Worm (Caenorhabditis elegans) whole organism, L4 larva: ENCODE results near the gene C13A2.7.

ENCODE experiments used
- F37D6.2 ChIP-seq: sonication (generic microtip); optimal IDR thresholded peaks from 2 replicates; lab custom pipeline; 2016; ENCODE audit warnings: mild to moderate bottlenecking, missing genetic modification characterization, missing compliant biosample characterization
- F44E2.7 ChIP-seq: fragments of 200-800 bp; sonication (Bioruptor generic); IDR thresholded peaks from 2 replicates; pipeline ENCODE4 v2.1.2; 2022; ENCODE audit warnings: missing genetic modification characterization, missing compliant biosample characterization
- R02D3.7 ChIP-seq: fragments of 150-350 bp; sonication (generic microtip); optimal IDR thresholded peaks from 3 replicates; lab custom pipeline; 2014; ENCODE audit warnings: missing biosample characterization, missing genetic modification characterization
- T20F7.1 ChIP-seq: fragments of 200-800 bp; sonication (Bioruptor generic); optimal IDR thresholded peaks from 2 replicates; lab custom pipeline; 2018; ENCODE audit warnings: mild to moderate bottlenecking, missing genetic modification characterization, missing compliant biosample characterization
- T26A8.4 ChIP-seq: fragments of 200-800 bp; sonication (Bioruptor generic); IDR thresholded peaks from 2 replicates; pipeline ENCODE4 v1.3.6; 2022; ENCODE audit warnings: missing genetic modification characterization, missing compliant biosample characterization
- Y105C5A.15 ChIP-seq: fragments of 200-800 bp; sonication (Bioruptor generic); IDR thresholded peaks from 2 replicates; pipeline ENCODE4 v1.3.6; 2022; ENCODE audit warnings: missing genetic modification characterization, missing compliant biosample characterization
- ZK337.2 ChIP-seq: fragments of 200-800 bp; sonication (Bioruptor generic); IDR thresholded peaks from 2 replicates; pipeline ENCODE4 v1.3.6; 2022; ENCODE audit warnings: missing genetic modification reagents, missing genetic modification characterization, missing compliant biosample characterization
- ama-1 ChIP-seq: fragments of 150-350 bp; optimal IDR thresholded peaks from 2 replicates; lab custom pipeline; 2014; ENCODE audit warnings: inconsistent platforms, mixed read lengths
- arid-1 ChIP-seq: fragments of 200-800 bp; sonication (Bioruptor generic); conservative IDR thresholded peaks from 2 replicates; pipeline ENCODE4 v1.3.6; 2022; ENCODE audit warnings: missing genetic modification reagents, missing genetic modification characterization, missing compliant biosample characterization
- ceh-44 ChIP-seq: fragments of 200-800 bp; sonication (Bioruptor generic); IDR thresholded peaks from 2 replicates; pipeline ENCODE4 v1.3.6; 2022; ENCODE audit warnings: missing genetic modification reagents, missing genetic modification characterization, missing compliant biosample characterization
- ces-1 ChIP-seq: fragments of 150-350 bp; sonication (generic microtip); optimal IDR thresholded peaks from 4 replicates; lab custom pipeline; 2014; ENCODE audit warnings: missing biosample characterization, missing genetic modification reagents, missing genetic modification characterization
- cey-2 ChIP-seq: sonication (generic microtip); optimal IDR thresholded peaks from 3 replicates; lab custom pipeline; 2017; ENCODE audit warnings: missing genetic modification characterization, mild to moderate bottlenecking, missing compliant biosample characterization, antibody characterized with exemption, borderline replicate concordance; ENCODE audit not compliant: insufficient read depth
- ctbp-1 ChIP-seq: fragments of 200-800 bp; sonication (Bioruptor generic); IDR thresholded peaks from 2 replicates; pipeline ENCODE4 v1.3.6; 2022; ENCODE audit warnings: missing genetic modification reagents, missing genetic modification characterization, missing compliant biosample characterization
- daf-16 ChIP-seq, 3 experiments: sonication (generic microtip); optimal IDR thresholded peaks; 2 replicates each; lab custom pipeline; 2016 to 2017; ENCODE audit warnings: missing genetic modification characterization in 3 of 3, missing genetic modification reagents in 3 of 3, mild to moderate bottlenecking in 2 of 3, missing compliant biosample characterization in 2 of 3, missing biosample characterization in 1 of 3, moderate library complexity in 1 of 3
- daf-19 ChIP-seq: fragments of 200-800 bp; sonication (Bioruptor generic); conservative IDR thresholded peaks from 2 replicates; pipeline ENCODE4 v1.3.6; 2022; ENCODE audit warnings: missing genetic modification characterization, missing compliant biosample characterization
- daf-8 ChIP-seq: fragments of 200-800 bp; sonication (Bioruptor generic); IDR thresholded peaks from 2 replicates; pipeline ENCODE4 v1.3.6; 2022; ENCODE audit warnings: missing genetic modification characterization, missing compliant biosample characterization
- dmd-6 ChIP-seq: fragments of 200-800 bp; sonication (Bioruptor generic); IDR thresholded peaks from 2 replicates; pipeline ENCODE4 v1.3.6; 2022; ENCODE audit warnings: missing genetic modification reagents, missing genetic modification characterization, missing compliant biosample characterization
- dmd-9 ChIP-seq: fragments of 200-800 bp; sonication (Bioruptor generic); IDR thresholded peaks from 2 replicates; pipeline ENCODE4 v1.3.6; 2022; ENCODE audit warnings: missing genetic modification reagents, missing genetic modification characterization, missing compliant biosample characterization
- dpl-1 ChIP-seq: fragments of 150-350 bp; optimal IDR thresholded peaks from 2 replicates; lab custom pipeline; 2014; ENCODE audit warnings: missing biosample characterization, missing genetic modification reagents, missing genetic modification characterization
- dve-1 ChIP-seq: sonication (generic microtip); optimal IDR thresholded peaks from 2 replicates; lab custom pipeline; 2017; ENCODE audit warnings: antibody characterized with exemption, mild to moderate bottlenecking, missing genetic modification characterization, missing compliant biosample characterization; ENCODE audit not compliant: insufficient read depth
- hif-1 ChIP-seq, 2 experiments: sonication (generic microtip); optimal IDR thresholded peaks; 2 replicates each; lab custom pipeline; 2016 to 2017; ENCODE audit warnings: missing compliant biosample characterization in 2 of 2, missing genetic modification characterization in 2 of 2, missing genetic modification reagents in 2 of 2, missing genotype in 2 of 2, mild to moderate bottlenecking in 1 of 2
- jun-1 ChIP-seq: fragments of 150-350 bp; optimal IDR thresholded peaks from 2 replicates; lab custom pipeline; 2014; ENCODE audit warnings: missing biosample characterization, missing genetic modification reagents, missing genetic modification characterization
- lim-7 ChIP-seq: fragments of 200-800 bp; sonication (Bioruptor generic); IDR thresholded peaks from 2 replicates; pipeline ENCODE4 v1.3.6; 2022; ENCODE audit warnings: missing genetic modification characterization, missing compliant biosample characterization
- lin-1 ChIP-seq: fragments of 200-800 bp; sonication (Bioruptor generic); IDR thresholded peaks from 2 replicates; pipeline ENCODE4 v1.3.6; 2022; ENCODE audit warnings: missing genetic modification reagents, missing genetic modification characterization, missing compliant biosample characterization
- lin-15B ChIP-seq: fragments of 150-350 bp; sonication (generic microtip); optimal IDR thresholded peaks from 3 replicates; lab custom pipeline; 2014; ENCODE audit warnings: missing biosample characterization, missing genetic modification characterization
- lin-39 ChIP-seq: fragments of 150-350 bp; optimal IDR thresholded peaks from 2 replicates; lab custom pipeline; 2014; ENCODE audit warnings: missing biosample characterization, missing genetic modification reagents, missing genetic modification characterization
- lir-3 ChIP-seq: sonication (generic microtip); optimal IDR thresholded peaks from 2 replicates; lab custom pipeline; 2016; ENCODE audit warnings: mild to moderate bottlenecking, missing genetic modification characterization, missing compliant biosample characterization
- lsy-2 ChIP-seq, 2 experiments: fragments of 150-350 bp in 1 of 2; sonication (generic microtip) in 1 of 2; optimal IDR thresholded peaks; 2 replicates each; lab custom pipeline; 2014 to 2017; ENCODE audit warnings: missing biosample characterization in 2 of 2, missing genetic modification characterization in 2 of 2
- madf-5 ChIP-seq, 2 experiments: fragments of 200-800 bp; sonication (Bioruptor generic); IDR thresholded peaks; 2 replicates each; pipeline ENCODE4 v1.3.6; 2022; ENCODE audit warnings: missing compliant biosample characterization in 2 of 2, missing genetic modification characterization in 2 of 2
- madf-9 ChIP-seq: fragments of 200-800 bp; sonication (Bioruptor generic); conservative IDR thresholded peaks from 2 replicates; pipeline ENCODE4 v1.3.6; 2022; ENCODE audit warnings: missing genetic modification reagents, missing genetic modification characterization, missing compliant biosample characterization
- mdl-1 ChIP-seq, 2 experiments: fragments of 150-350 bp in 1 of 2; sonication (generic microtip) in 1 of 2; optimal IDR thresholded peaks; 2 replicates each; lab custom pipeline; 2014 to 2017; ENCODE audit warnings: missing biosample characterization in 2 of 2, missing genetic modification characterization in 2 of 2
- mdt-29 ChIP-seq: fragments of 200-800 bp; sonication (Bioruptor generic); IDR thresholded peaks from 2 replicates; pipeline ENCODE4 v1.3.6; 2022; ENCODE audit warnings: missing genetic modification reagents, missing genetic modification characterization, missing compliant biosample characterization
- mep-1 ChIP-seq: fragments of 150-350 bp; sonication (generic microtip); optimal IDR thresholded peaks from 3 replicates; lab custom pipeline; 2014; ENCODE audit warnings: missing biosample characterization, missing genetic modification characterization
- mes-2 ChIP-seq: sonication (generic microtip); optimal IDR thresholded peaks from 2 replicates; lab custom pipeline; 2016; ENCODE audit warnings: missing genotype, mild to moderate bottlenecking, missing genetic modification characterization, missing compliant biosample characterization; ENCODE audit not compliant: poor library complexity, severe bottlenecking
- nhr-10 ChIP-seq: fragments of 150-350 bp; optimal IDR thresholded peaks from 2 replicates; lab custom pipeline; 2014; ENCODE audit warnings: missing biosample characterization, missing genetic modification characterization
- nhr-102 ChIP-seq: sonication (generic microtip); optimal IDR thresholded peaks from 2 replicates; lab custom pipeline; 2016; ENCODE audit warnings: mild to moderate bottlenecking, missing genetic modification characterization, moderate library complexity, missing compliant biosample characterization
- nhr-237 ChIP-seq: sonication (generic microtip); optimal IDR thresholded peaks from 2 replicates; lab custom pipeline; 2017; ENCODE audit warnings: missing biosample characterization, missing genetic modification characterization
- nhr-25 ChIP-seq: sonication (generic microtip); optimal IDR thresholded peaks from 2 replicates; lab custom pipeline; 2017; ENCODE audit warnings: missing genetic modification characterization, mild to moderate bottlenecking, missing compliant biosample characterization, antibody characterized with exemption, moderate library complexity, borderline replicate concordance; ENCODE audit not compliant: insufficient read depth
- nhr-28 ChIP-seq: fragments of 150-350 bp; optimal IDR thresholded peaks from 2 replicates; lab custom pipeline; 2014; ENCODE audit warnings: missing biosample characterization, missing genetic modification characterization
- nhr-42 ChIP-seq: fragments of 200-800 bp; sonication (Bioruptor generic); IDR thresholded peaks from 2 replicates; pipeline ENCODE4 v1.3.6; 2022; ENCODE audit warnings: missing genetic modification characterization, missing compliant biosample characterization
- php-3 ChIP-seq: fragments of 200-800 bp; sonication (Bioruptor generic); IDR thresholded peaks from 2 replicates; pipeline ENCODE4 v1.3.6; 2022; ENCODE audit warnings: missing genetic modification reagents, missing genetic modification characterization, missing compliant biosample characterization
- rbr-2 ChIP-seq: sonication (generic microtip); optimal IDR thresholded peaks from 2 replicates; lab custom pipeline; 2016; ENCODE audit warnings: missing genotype, missing genetic modification characterization, missing compliant biosample characterization
- saeg-2 ChIP-seq: fragments of 200-800 bp; sonication (Bioruptor generic); IDR thresholded peaks from 2 replicates; pipeline ENCODE4 v1.3.6; 2022; ENCODE audit warnings: missing genetic modification reagents, missing genetic modification characterization, missing compliant biosample characterization
- sdz-12 ChIP-seq: fragments of 200-800 bp; sonication (Bioruptor generic); optimal IDR thresholded peaks from 2 replicates; lab custom pipeline; 2018; ENCODE audit warnings: mild to moderate bottlenecking, missing genetic modification characterization, missing compliant biosample characterization
- skn-1 ChIP-seq: fragments of 150-350 bp; optimal IDR thresholded peaks from 2 replicates; lab custom pipeline; 2014; ENCODE audit warnings: missing biosample characterization, missing genetic modification characterization
- spr-3 ChIP-seq: fragments of 200-800 bp; sonication (Bioruptor generic); optimal IDR thresholded peaks from 2 replicates; lab custom pipeline; 2018; ENCODE audit warnings: mild to moderate bottlenecking, missing genetic modification characterization, missing compliant biosample characterization
- tag-97 ChIP-seq: fragments of 200-800 bp; sonication (Bioruptor generic); IDR thresholded peaks from 2 replicates; pipeline ENCODE4 v1.3.6; 2022; ENCODE audit warnings: missing genetic modification characterization, missing compliant biosample characterization
- unc-39 ChIP-seq: sonication (generic microtip); optimal IDR thresholded peaks from 2 replicates; lab custom pipeline; 2017; ENCODE audit warnings: missing biosample characterization, missing genetic modification characterization
- zag-1 ChIP-seq: fragments of 150-350 bp; optimal IDR thresholded peaks from 2 replicates; lab custom pipeline; 2014; ENCODE audit warnings: missing biosample characterization, missing genetic modification characterization
- zip-11 ChIP-seq: fragments of 200-800 bp; sonication (Bioruptor generic); IDR thresholded peaks from 2 replicates; pipeline ENCODE4 v1.3.6; 2022; ENCODE audit warnings: missing genetic modification characterization, missing compliant biosample characterization
- zip-2 ChIP-seq: fragments of 150-350 bp; optimal IDR thresholded peaks from 2 replicates; lab custom pipeline; 2014; ENCODE audit warnings: missing biosample characterization, missing genetic modification characterization

Gene C13A2.7

DNA sequence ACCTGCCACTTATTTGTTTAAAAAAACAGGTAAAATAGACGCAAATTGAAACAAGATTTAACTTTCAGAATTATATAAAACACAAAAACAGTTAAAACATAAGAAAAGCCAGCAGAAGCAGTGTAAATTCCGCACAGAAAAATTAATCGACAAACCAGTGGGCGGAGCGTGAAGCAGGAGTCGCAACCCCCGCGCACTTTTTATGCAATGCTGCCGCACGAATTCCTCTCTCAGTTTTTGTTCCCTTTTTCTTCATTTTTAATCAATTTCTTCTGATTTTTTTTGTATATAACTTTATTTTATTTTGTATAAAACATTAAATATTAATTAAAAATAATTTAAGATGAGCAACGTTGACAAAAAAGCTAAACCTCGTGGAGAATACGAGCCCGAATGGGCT, 35.3 kb upstream of the C13A2.7 start, which contains the start of the genes gei-6 and krr-1 (continued):
- TF ChIP-seq php-3 (GFP tag; lab: Robert Waterston, UW) (no peak), dve-1 (tag; lab: Kevin White, UChicago) (peak; percentile 46), ZK337.2 (GFP tag; lab: Robert Waterston, UW) (no peak), nhr-237 (tag; lab: Kevin White, UChicago) (no peak), unc-39 (tag; lab: Kevin White, UChicago) (no peak), nhr-102 (tag; lab: Kevin White, UChicago) (no peak), madf-5 (GFP tag; IDR thresholded peaks at IDR 0.05; lab: Robert Waterston, UW) (no peak), mep-1 (peak; percentile 62), dmd-9 (GFP tag; lab: Robert Waterston, UW) (no peak), ama-1 (lab: Kevin White, UChicago) (no peak), lin-1 (GFP tag; lab: Robert Waterston, UW) (no peak), lir-3 (tag; lab: Kevin White, UChicago) (no peak), skn-1 (tag; lab: Kevin White, UChicago) (no peak), lin-15B (tag; lab: Kevin White, UChicago) (peak; percentile 35), dmd-6 (GFP tag; lab: Robert Waterston, UW) (no peak), spr-3 (GFP tag; lab: Kevin White, UChicago) (no peak), hif-1 (tag; optimal IDR thresholded peaks at IDR 0.05; lab: Kevin White, UChicago) (no peak), T26A8.4 (GFP tag; lab: Robert Waterston, UW) (no peak), arid-1 (GFP tag; lab: Robert Waterston, UW) (0 out of 2 replicates have a peak, but pooled peaks have one; percentile 45), tag-97 (GFP tag; lab: Robert Waterston, UW) (no peak), zip-11 (GFP tag; lab: Robert Waterston, UW) (no peak), jun-1 (no peak), T20F7.1 (GFP tag; lab: Kevin White, UChicago) (no peak), nhr-42 (GFP tag; lab: Robert Waterston, UW) (no peak), daf-8 (GFP tag; lab: Robert Waterston, UW) (no peak), daf-16 (GFP tag; optimal IDR thresholded peaks at IDR 0.05; lab: Kevin White, UChicago) (no peak), daf-16 (tag; optimal IDR thresholded peaks at IDR 0.05; lab: Kevin White, UChicago) (peak; percentile 24), mdl-1 (tag; optimal IDR thresholded peaks at IDR 0.05; lab: Kevin White, UChicago) (no peak), rbr-2 (tag; lab: Kevin White, UChicago) (peak; percentile 25), daf-19 (GFP tag; lab: Robert Waterston, UW) (no peak), ceh-44 (GFP tag; lab: Robert Waterston, UW) (no peak), lin-39 (no peak), F37D6.2 (no peak), sdz-12 (GFP tag; lab: Kevin White, UChicago) (no peak), dpl-1 (peak; percentile 65), madf-9 (GFP tag; lab: Robert Waterston, UW) (no peak), nhr-10 (tag; lab: Kevin White, UChicago) (no peak), saeg-2 (GFP tag; lab: Robert Waterston, UW) (no peak), R02D3.7 (tag; lab: Kevin White, UChicago) (no peak), lsy-2 (tag; optimal IDR thresholded peaks at IDR 0.05; lab: Kevin White, UChicago) (peak in 1 of 2 experiments; percentile 57), ctbp-1 (GFP tag; lab: Robert Waterston, UW) (no peak), mdt-29 (GFP tag; lab: Robert Waterston, UW) (no peak), Y105C5A.15 (GFP tag; lab: Robert Waterston, UW) (no peak), zag-1 (no peak), mes-2 (tag; lab: Kevin White, UChicago) (peak; percentile 85), F44E2.7 (GFP tag; lab: Robert Waterston, UW) (no peak), lim-7 (GFP tag; lab: Robert Waterston, UW) (no peak), nhr-25 (no peak), nhr-28 (no peak), zip-2 (tag; lab: Kevin White, UChicago) (no peak), ces-1 (GFP tag; lab: Kevin White, UChicago) (no peak), cey-2 (tag; lab: Kevin White, UChicago) (no peak)
